Worm (Caenorhabditis elegans) whole organism, L1 larva: Measurements from ENCODE around the gene mdt-10.
A peak's percentile ranks its signal among the peaks of the same experiment; 100 is the strongest.

Experiments
- aha-1 ChIP-seq: fragments of 150-350 bp; optimal IDR thresholded peaks from 2 replicates; lab custom pipeline; 2014; ENCODE audit warnings: missing biosample characterization, missing genetic modification characterization
- alr-1 ChIP-seq: fragments of 200-800 bp; sonication (Bioruptor generic); optimal IDR thresholded peaks from 2 replicates; lab custom pipeline; 2018; ENCODE audit warnings: borderline replicate concordance, mild to moderate bottlenecking, missing genetic modification characterization, missing compliant biosample characterization
- ama-1 ChIP-seq: fragments of 150-350 bp; optimal IDR thresholded peaks from 2 replicates; lab custom pipeline; 2014
- blmp-1 ChIP-seq: fragments of 150-350 bp; optimal IDR thresholded peaks from 2 replicates; lab custom pipeline; 2014; ENCODE audit warnings: missing biosample characterization, missing genetic modification characterization
- ceh-8 ChIP-seq: fragments of 200-800 bp; sonication (Bioruptor generic); optimal IDR thresholded peaks from 2 replicates; lab custom pipeline; 2018; ENCODE audit warnings: mild to moderate bottlenecking, missing genetic modification characterization, moderate library complexity, missing compliant biosample characterization
- ceh-82 ChIP-seq, 3 experiments: fragments of 150-350 bp in 1 of 3; sonication (generic microtip) in 2 of 3; optimal IDR thresholded peaks; 2 replicates each; lab custom pipeline; 2014 to 2017; ENCODE audit warnings: missing biosample characterization in 3 of 3, missing genetic modification characterization in 3 of 3
- dsc-1 ChIP-seq: sonication (generic microtip); optimal IDR thresholded peaks from 2 replicates; lab custom pipeline; 2016; ENCODE audit warnings: mild to moderate bottlenecking, missing genetic modification characterization, missing compliant biosample characterization
- efl-1 ChIP-seq, 4 experiments: fragments of 150-350 bp; optimal IDR thresholded peaks in 3 of 4; peaks in 1 of 4; 1 replicate in 1 of 4; 2 replicates in 3 of 4; lab custom pipeline; 2014; ENCODE audit warnings: missing biosample characterization in 2 of 4, missing genetic modification characterization in 2 of 4, missing genetic modification reagents in 2 of 4
- egl-13 ChIP-seq: sonication (generic microtip); optimal IDR thresholded peaks from 2 replicates; lab custom pipeline; 2016; ENCODE audit warnings: missing genotype, missing genetic modification reagents, missing genetic modification characterization, missing compliant biosample characterization
- egl-27 ChIP-seq, 2 experiments: fragments of 150-350 bp in 1 of 2; sonication (generic microtip); optimal IDR thresholded peaks; 3 replicates each; lab custom pipeline; 2017 to 2018; ENCODE audit warnings: missing biosample characterization in 2 of 2, missing genetic modification characterization in 2 of 2, missing genetic modification reagents in 2 of 2
- elt-2 ChIP-seq: sonication (generic microtip); optimal IDR thresholded peaks from 2 replicates; lab custom pipeline; 2016; ENCODE audit warnings: missing genetic modification characterization, mild to moderate bottlenecking, inconsistent platforms, missing compliant biosample characterization, missing genetic modification reagents
- fkh-10 ChIP-seq: sonication (generic microtip); optimal IDR thresholded peaks from 2 replicates; lab custom pipeline; 2017; ENCODE audit warnings: missing biosample characterization, missing genetic modification reagents, missing genetic modification characterization
- fkh-8 ChIP-seq: sonication (generic microtip); optimal IDR thresholded peaks from 2 replicates; lab custom pipeline; 2016; ENCODE audit warnings: mild to moderate bottlenecking, missing genetic modification characterization, missing compliant biosample characterization
- fos-1 ChIP-seq: fragments of 150-350 bp; optimal IDR thresholded peaks from 2 replicates; lab custom pipeline; 2014; ENCODE audit warnings: missing biosample characterization, missing genetic modification characterization
- hlh-4 ChIP-seq: sonication (generic microtip); optimal IDR thresholded peaks from 2 replicates; lab custom pipeline; 2016; ENCODE audit warnings: mild to moderate bottlenecking, missing genetic modification characterization, missing compliant biosample characterization
- hpl-2 ChIP-seq: fragments of 150-350 bp; optimal IDR thresholded peaks from 2 replicates; lab custom pipeline; 2014; ENCODE audit warnings: missing biosample characterization, missing genetic modification reagents, missing genetic modification characterization
- irx-1 ChIP-seq: sonication (generic microtip); optimal IDR thresholded peaks from 2 replicates; lab custom pipeline; 2016; ENCODE audit warnings: missing genetic modification characterization, missing compliant biosample characterization
- jun-1 ChIP-seq: fragments of 150-350 bp; optimal IDR thresholded peaks from 2 replicates; lab custom pipeline; 2014; ENCODE audit warnings: missing biosample characterization, missing genetic modification reagents, missing genetic modification characterization
- lin-13 ChIP-seq: fragments of 150-350 bp; optimal IDR thresholded peaks from 2 replicates; lab custom pipeline; 2014; ENCODE audit warnings: missing biosample characterization, missing genetic modification reagents, missing genetic modification characterization
- lin-14 ChIP-seq: fragments of 200-800 bp; sonication (Bioruptor generic); optimal IDR thresholded peaks from 2 replicates; lab custom pipeline; 2018; ENCODE audit warnings: mild to moderate bottlenecking, missing genetic modification characterization, moderate library complexity, missing compliant biosample characterization
- lin-35 ChIP-seq, 2 experiments: fragments of 150-350 bp; optimal IDR thresholded peaks; 2 replicates each; lab custom pipeline; 2014; ENCODE audit warnings: missing biosample characterization in 2 of 2, missing genetic modification characterization in 2 of 2, missing genetic modification reagents in 2 of 2
- lsy-2 ChIP-seq, 2 experiments: fragments of 150-350 bp; optimal IDR thresholded peaks; 2 replicates each; lab custom pipeline; 2014; ENCODE audit warnings: missing biosample characterization in 2 of 2, missing genetic modification characterization in 2 of 2
- mdl-1 ChIP-seq, 2 experiments: fragments of 150-350 bp; optimal IDR thresholded peaks; 2 replicates each; lab custom pipeline; 2014 to 2017; ENCODE audit warnings: missing biosample characterization in 2 of 2, missing genetic modification characterization in 2 of 2, inconsistent platforms in 1 of 2
- mep-1 ChIP-seq: fragments of 150-350 bp; optimal IDR thresholded peaks from 2 replicates; lab custom pipeline; 2014; ENCODE audit warnings: missing biosample characterization, missing genetic modification characterization
- nhr-19 ChIP-seq: fragments of 200-800 bp; sonication (Bioruptor generic); conservative IDR thresholded peaks from 2 replicates; pipeline ENCODE4 v1.3.6; 2022; ENCODE audit warnings: missing genetic modification characterization, missing compliant biosample characterization
- nhr-47 ChIP-seq: sonication (generic microtip); optimal IDR thresholded peaks from 2 replicates; lab custom pipeline; 2016; ENCODE audit warnings: mild to moderate bottlenecking, missing genetic modification characterization, moderate library complexity, missing compliant biosample characterization
- nhr-71 ChIP-seq: sonication (generic microtip); optimal IDR thresholded peaks from 2 replicates; lab custom pipeline; 2016; ENCODE audit warnings: mild to moderate bottlenecking, missing genetic modification characterization, moderate library complexity, missing compliant biosample characterization
- nhr-84 ChIP-seq: sonication (generic microtip); optimal IDR thresholded peaks from 2 replicates; lab custom pipeline; 2017; ENCODE audit warnings: missing biosample characterization, missing genetic modification characterization
- nhr-85 ChIP-seq: sonication (generic microtip); peaks from one replicate; lab custom pipeline; 2016; ENCODE audit warnings: missing genetic modification characterization, inconsistent platforms, missing compliant biosample characterization
- pax-3 ChIP-seq: fragments of 200-800 bp; sonication (Bioruptor generic); optimal IDR thresholded peaks from 2 replicates; lab custom pipeline; 2018; ENCODE audit warnings: mild to moderate bottlenecking, missing genetic modification characterization, moderate library complexity, missing compliant biosample characterization
- rnt-1 ChIP-seq: sonication (generic microtip); optimal IDR thresholded peaks from 2 replicates; lab custom pipeline; 2016; ENCODE audit warnings: mild to moderate bottlenecking, missing genetic modification characterization, moderate library complexity, missing compliant biosample characterization
- snpc-4 ChIP-seq: fragments of 150-350 bp; optimal IDR thresholded peaks from 2 replicates; lab custom pipeline; 2014; ENCODE audit warnings: missing biosample characterization, missing genetic modification characterization
- snu-23 ChIP-seq: sonication (generic microtip); optimal IDR thresholded peaks from 2 replicates; lab custom pipeline; 2016; ENCODE audit warnings: missing genetic modification characterization, missing compliant biosample characterization
- sox-4 ChIP-seq: sonication (generic microtip); optimal IDR thresholded peaks from 2 replicates; lab custom pipeline; 2016; ENCODE audit warnings: missing genetic modification characterization, missing compliant biosample characterization
- sptf-1 ChIP-seq: fragments of 150-350 bp; optimal IDR thresholded peaks from 2 replicates; lab custom pipeline; 2014; ENCODE audit warnings: missing biosample characterization, missing genetic modification characterization
- sup-37 ChIP-seq: fragments of 200-800 bp; sonication (Bioruptor generic); optimal IDR thresholded peaks from 2 replicates; lab custom pipeline; 2018; ENCODE audit warnings: mild to moderate bottlenecking, missing genetic modification characterization, missing compliant biosample characterization
- swsn-7 ChIP-seq: sonication (generic microtip); optimal IDR thresholded peaks from 2 replicates; lab custom pipeline; 2016; ENCODE audit warnings: missing genetic modification characterization, missing compliant biosample characterization
- tbx-2 ChIP-seq: sonication (generic microtip); optimal IDR thresholded peaks from 2 replicates; lab custom pipeline; 2016; ENCODE audit warnings: missing genetic modification characterization, missing compliant biosample characterization
- tlp-1 ChIP-seq: fragments of 150-350 bp; optimal IDR thresholded peaks from 2 replicates; lab custom pipeline; 2014; ENCODE audit warnings: missing biosample characterization, missing genetic modification characterization
- unc-130 ChIP-seq: fragments of 150-350 bp; optimal IDR thresholded peaks from 2 replicates; lab custom pipeline; 2017; ENCODE audit warnings: missing biosample characterization, missing genetic modification characterization, inconsistent platforms
- unc-62 ChIP-seq: fragments of 150-350 bp; optimal IDR thresholded peaks from 2 replicates; lab custom pipeline; 2014; ENCODE audit warnings: missing biosample characterization, missing genetic modification reagents, missing genetic modification characterization
- ztf-11 ChIP-seq, 2 experiments: sonication (generic microtip); optimal IDR thresholded peaks; 2 replicates each; lab custom pipeline; 2016 to 2017; ENCODE audit warnings: missing genetic modification characterization in 2 of 2, missing biosample characterization in 1 of 2, missing compliant biosample characterization in 1 of 2

The mdt-10 gene

DNA sequence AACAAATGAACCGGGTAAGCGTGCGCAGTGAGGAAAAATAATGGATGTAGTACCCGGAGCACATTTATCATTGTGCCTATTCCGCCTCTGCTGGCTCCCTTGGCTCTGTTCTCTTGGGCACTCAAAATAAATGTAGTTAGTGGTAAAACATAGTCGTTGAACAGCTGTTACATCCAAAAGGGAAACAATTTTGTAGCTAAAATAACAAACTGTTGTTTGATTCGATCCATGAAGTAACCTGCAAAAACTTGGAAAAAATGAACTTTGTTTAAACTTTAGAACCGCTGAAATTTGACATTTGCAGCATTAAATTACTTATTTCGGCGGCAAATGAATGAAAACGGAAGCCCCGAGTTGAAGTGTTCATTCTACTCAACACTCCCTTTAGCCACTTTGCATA lies 38.8 kb upstream of the mdt-10 start:
- TF ChIP-seq ztf-11 (tag; optimal IDR thresholded peaks at IDR 0.05; lab: Kevin White, UChicago), result no peak
- TF ChIP-seq unc-62 (GFP tag; lab: Kevin White, UChicago), result no peak
- no peak for TF ChIP-seq hlh-4
- TF ChIP-seq nhr-85 (tag; lab: Kevin White, UChicago), result peak; percentile 43
- TF ChIP-seq alr-1 (tag; lab: Kevin White, UChicago), result no peak
- TF ChIP-seq aha-1 (tag; lab: Kevin White, UChicago), result no peak
- TF ChIP-seq mdl-1 (tag; optimal IDR thresholded peaks at IDR 0.05; lab: Kevin White, UChicago), result no peak
- TF ChIP-seq efl-1 (optimal IDR thresholded peaks at IDR 0.05; lab: Kevin White, UChicago), result no peak
- peak in 1 of 2 experiments; percentile 48 for TF ChIP-seq efl-1 (GFP tag; optimal IDR thresholded peaks at IDR 0.05 in 1 of 2; lab: Kevin White, UChicago)

DNA sequence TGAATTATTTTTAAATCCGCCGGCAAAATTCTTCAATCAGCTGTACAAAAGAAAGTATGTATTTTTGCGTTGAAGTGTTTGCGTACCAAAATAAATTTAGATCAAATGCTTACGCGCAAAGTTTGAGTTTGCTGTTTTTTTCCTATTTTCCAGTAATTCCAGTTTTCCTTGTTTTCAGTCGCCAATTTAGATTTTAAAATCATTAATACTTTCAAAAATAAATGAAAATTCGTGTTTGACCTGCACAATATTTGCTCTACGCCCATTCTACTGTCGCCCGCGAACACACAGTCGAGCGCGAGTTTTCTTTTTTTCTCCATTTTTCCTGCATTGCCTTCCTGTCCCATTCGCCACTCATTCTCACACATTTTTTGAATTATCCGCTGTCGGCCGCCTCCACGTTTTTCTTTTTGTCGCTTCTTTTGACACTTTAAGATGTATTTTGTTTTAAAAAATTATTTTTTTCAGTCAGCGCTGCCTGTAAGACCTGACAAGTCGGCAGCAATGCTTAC lies 38.0 kb upstream of the mdt-10 start, which contains the start of gene ptc-1:
Gene ptc-1 (plus strand): TSS at position 462 of the 512 bp plus-strand sequence.
- TF ChIP-seq dsc-1 (tag; lab: Kevin White, UChicago) (peak; percentile 20), jun-1 (tag; lab: Kevin White, UChicago) (no peak), efl-1 (optimal IDR thresholded peaks at IDR 0.05; lab: Kevin White, UChicago) (no peak), efl-1 (GFP tag; optimal IDR thresholded peaks at IDR 0.05 in 1 of 2; lab: Kevin White, UChicago) (peak in 1 of 2 experiments; percentile 45)

DNA sequence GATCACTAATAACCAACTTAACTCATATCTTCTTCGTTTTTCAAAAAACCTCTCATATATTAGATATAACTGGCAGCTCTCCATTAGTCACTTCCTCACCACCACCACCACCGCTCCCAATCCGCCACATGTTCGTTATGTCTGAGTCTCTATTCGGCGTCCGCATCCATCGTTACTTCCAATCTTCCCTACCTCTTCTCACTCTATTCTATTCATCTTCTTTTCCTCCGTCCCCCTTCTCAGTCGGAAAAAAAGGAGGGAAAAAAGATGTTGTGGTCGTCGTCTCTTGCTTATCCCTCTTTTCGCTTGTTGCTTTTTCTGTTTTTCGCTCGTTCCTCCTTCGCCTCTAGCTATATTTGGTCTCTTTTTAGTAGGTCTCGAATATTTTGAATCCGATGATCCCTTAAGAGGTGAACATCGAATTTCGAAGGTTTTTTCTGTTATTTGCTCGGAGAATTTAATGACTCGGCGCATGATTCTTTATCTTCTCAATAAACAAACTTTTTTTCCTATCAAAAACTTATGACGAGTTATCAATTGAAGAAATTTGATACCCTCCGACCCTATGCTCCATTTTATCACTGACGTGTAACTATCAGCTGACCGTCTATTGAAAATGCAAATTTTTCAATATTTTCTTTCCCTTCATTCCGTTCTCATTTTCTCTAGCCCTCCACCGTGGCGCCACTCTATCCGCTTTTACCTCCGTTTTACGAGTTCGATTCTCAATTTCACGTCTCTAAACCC lies 37.2 kb upstream of the mdt-10 start:
- TF ChIP-seq fkh-10 (GFP tag; lab: Kevin White, UChicago) (peak; percentile 6), nhr-19 (GFP tag; lab: Robert Waterston, UW) (no peak), elt-2 (peak; percentile 72), sup-37 (GFP tag; lab: Kevin White, UChicago) (no peak), unc-130 (tag; lab: Kevin White, UChicago) (no peak), egl-27 (tag; optimal IDR thresholded peaks at IDR 0.05; lab: Kevin White, UChicago) (no peak), lin-13 (GFP tag; lab: Kevin White, UChicago) (no peak), mdl-1 (tag; optimal IDR thresholded peaks at IDR 0.05; lab: Kevin White, UChicago) (peak in 1 of 2 experiments; percentile 1), lin-35 (GFP tag; optimal IDR thresholded peaks at IDR 0.05; lab: Kevin White, UChicago) (peak in 1 of 2 experiments; percentile 9), nhr-84 (tag; lab: Kevin White, UChicago) (no peak), hpl-2 (GFP tag; lab: Kevin White, UChicago) (no peak), sptf-1 (tag; lab: Kevin White, UChicago) (no peak), tbx-2 (tag; lab: Kevin White, UChicago) (peak; percentile 39), ceh-8 (GFP tag; lab: Kevin White, UChicago) (peak; percentile 20), lin-14 (GFP tag; lab: Kevin White, UChicago) (peak; percentile 87), snpc-4 (no peak), fkh-8 (tag; lab: Kevin White, UChicago) (peak; percentile 53), irx-1 (peak; percentile 14), fos-1 (tag; lab: Kevin White, UChicago) (no peak), nhr-47 (tag; lab: Kevin White, UChicago) (peak; percentile 4), nhr-71 (peak; percentile 58), snu-23 (peak; percentile 48), efl-1 (optimal IDR thresholded peaks at IDR 0.05; lab: Kevin White, UChicago) (peak; percentile 8 to 37), efl-1 (GFP tag; optimal IDR thresholded peaks at IDR 0.05 in 1 of 2; lab: Kevin White, UChicago) (peak in 1 of 2 experiments; percentile 68), dsc-1 (tag; lab: Kevin White, UChicago) (peak; percentile 40), ceh-82 (tag; optimal IDR thresholded peaks at IDR 0.05; lab: Kevin White, UChicago) (no peak), ama-1 (lab: Kevin White, UChicago) (peak; percentile 58), tlp-1 (peak; percentile 15), swsn-7 (tag; lab: Kevin White, UChicago) (peak; percentile 46), rnt-1 (tag; lab: Kevin White, UChicago) (peak; percentile 71), sox-4 (tag; lab: Kevin White, UChicago) (no peak), egl-13 (tag; lab: Kevin White, UChicago) (peak; percentile 2), blmp-1 (tag; lab: Kevin White, UChicago) (peak; percentile 73), mep-1 (tag; lab: Kevin White, UChicago) (peak; percentile 69), pax-3 (no peak), lsy-2 (tag; optimal IDR thresholded peaks at IDR 0.05; lab: Kevin White, UChicago) (peak in 1 of 2 experiments; percentile 45)
